Worm (Caenorhabditis elegans) whole organism, late embryonic: ENCODE measurements around the gene sec-23.

ENCODE experiments used
- C08G9.2 ChIP-seq: sonication (generic microtip); optimal IDR thresholded peaks from 2 replicates; lab custom pipeline; 2016; ENCODE audit warnings: mild to moderate bottlenecking, missing genetic modification characterization, moderate library complexity, missing compliant biosample characterization
- F13H6.1 ChIP-seq: sonication (generic microtip); optimal IDR thresholded peaks from 2 replicates; lab custom pipeline; 2016; ENCODE audit warnings: missing genetic modification characterization, missing compliant biosample characterization
- K02D7.2 ChIP-seq: sonication (generic microtip); optimal IDR thresholded peaks from 2 replicates; lab custom pipeline; 2017; ENCODE audit warnings: mild to moderate bottlenecking, missing genetic modification characterization, missing compliant biosample characterization
- K09A11.1 ChIP-seq: sonication (generic microtip); optimal IDR thresholded peaks from 2 replicates; lab custom pipeline; 2017; ENCODE audit warnings: antibody characterized with exemption, mild to moderate bottlenecking, missing genetic modification characterization, missing compliant biosample characterization; ENCODE audit not compliant: insufficient read depth
- T23F11.4 ChIP-seq: fragments of 200-800 bp; sonication (Bioruptor generic); optimal IDR thresholded peaks from 2 replicates; lab custom pipeline; 2018; ENCODE audit warnings: mild to moderate bottlenecking, missing genetic modification characterization, missing compliant biosample characterization
- ahr-1 ChIP-seq: sonication (generic microtip); optimal IDR thresholded peaks from 2 replicates; lab custom pipeline; 2016; ENCODE audit warnings: missing genetic modification characterization, missing compliant biosample characterization
- ama-1 ChIP-seq: fragments of 150-350 bp; optimal IDR thresholded peaks from 2 replicates; lab custom pipeline; 2014
- ceh-19 ChIP-seq: fragments of 200-800 bp; sonication (Bioruptor generic); optimal IDR thresholded peaks from 2 replicates; lab custom pipeline; 2018; ENCODE audit warnings: mild to moderate bottlenecking, missing genetic modification characterization, missing compliant biosample characterization
- ceh-2 ChIP-seq: sonication (generic microtip); optimal IDR thresholded peaks from 2 replicates; lab custom pipeline; 2016; ENCODE audit warnings: missing genotype, missing genetic modification characterization, missing compliant biosample characterization
- ceh-22 ChIP-seq: sonication (generic microtip); optimal IDR thresholded peaks from 2 replicates; lab custom pipeline; 2017; ENCODE audit warnings: missing biosample characterization, missing genetic modification characterization
- ceh-24 ChIP-seq: sonication (generic microtip); optimal IDR thresholded peaks from 2 replicates; lab custom pipeline; 2016; ENCODE audit warnings: mild to moderate bottlenecking, missing genetic modification characterization, missing compliant biosample characterization
- ceh-31 ChIP-seq: sonication (generic microtip); optimal IDR thresholded peaks from 2 replicates; lab custom pipeline; 2016; ENCODE audit warnings: missing genetic modification characterization, missing compliant biosample characterization
- ceh-9 ChIP-seq: sonication (generic microtip); optimal IDR thresholded peaks from 2 replicates; lab custom pipeline; 2016; ENCODE audit warnings: mild to moderate bottlenecking, missing genetic modification characterization, inconsistent platforms, missing compliant biosample characterization
- che-1 ChIP-seq: sonication (generic microtip); optimal IDR thresholded peaks from 2 replicates; lab custom pipeline; 2016; ENCODE audit warnings: mild to moderate bottlenecking, missing genetic modification characterization, missing compliant biosample characterization
- elt-2 ChIP-seq: sonication (generic microtip); optimal IDR thresholded peaks from 2 replicates; lab custom pipeline; 2016; ENCODE audit warnings: missing genetic modification reagents, missing genetic modification characterization, missing compliant biosample characterization
- ets-4 ChIP-seq: sonication (generic microtip); optimal IDR thresholded peaks from 2 replicates; lab custom pipeline; 2016; ENCODE audit warnings: missing genetic modification characterization, missing compliant biosample characterization
- eyg-1 ChIP-seq: sonication (generic microtip); optimal IDR thresholded peaks from 2 replicates; lab custom pipeline; 2016; ENCODE audit warnings: missing genotype, missing genetic modification characterization, missing compliant biosample characterization
- fkh-10 ChIP-seq: fragments of 150-350 bp; optimal IDR thresholded peaks from 2 replicates; lab custom pipeline; 2014; ENCODE audit warnings: missing biosample characterization, missing genetic modification reagents, missing genetic modification characterization
- hlh-13 ChIP-seq: fragments of 200-800 bp; sonication (Bioruptor generic); optimal IDR thresholded peaks from 2 replicates; lab custom pipeline; 2018; ENCODE audit warnings: mild to moderate bottlenecking, missing genetic modification characterization, missing compliant biosample characterization
- hlh-8 ChIP-seq: sonication (generic microtip); optimal IDR thresholded peaks from 2 replicates; lab custom pipeline; 2016; ENCODE audit warnings: missing genotype, missing genetic modification characterization, missing compliant biosample characterization
- lim-6 ChIP-seq: sonication (generic microtip); optimal IDR thresholded peaks from 2 replicates; lab custom pipeline; 2016; ENCODE audit warnings: missing genetic modification characterization, missing compliant biosample characterization
- nhr-11 ChIP-seq: fragments of 150-350 bp; optimal IDR thresholded peaks from 2 replicates; lab custom pipeline; 2014; ENCODE audit warnings: missing biosample characterization, missing genetic modification characterization
- npax-4 ChIP-seq: sonication (generic microtip); optimal IDR thresholded peaks from 2 replicates; lab custom pipeline; 2016; ENCODE audit warnings: missing genetic modification characterization, missing compliant biosample characterization
- odd-2 ChIP-seq: sonication (generic microtip); optimal IDR thresholded peaks from 2 replicates; lab custom pipeline; 2017; ENCODE audit warnings: antibody characterized with exemption, mild to moderate bottlenecking, missing genetic modification characterization, missing compliant biosample characterization
- pat-9 ChIP-seq: fragments of 200-800 bp; sonication (Bioruptor generic); optimal IDR thresholded peaks from 2 replicates; lab custom pipeline; 2018; ENCODE audit warnings: mild to moderate bottlenecking, missing genetic modification characterization, moderate library complexity, missing compliant biosample characterization
- pax-1 ChIP-seq: fragments of 150-350 bp; optimal IDR thresholded peaks from 2 replicates; lab custom pipeline; 2014; ENCODE audit warnings: missing biosample characterization, missing genetic modification characterization
- pha-2 ChIP-seq: sonication (generic microtip); optimal IDR thresholded peaks from 2 replicates; lab custom pipeline; 2017; ENCODE audit warnings: mild to moderate bottlenecking, missing genetic modification characterization, missing compliant biosample characterization
- pros-1 ChIP-seq: fragments of 150-350 bp; optimal IDR thresholded peaks from 2 replicates; lab custom pipeline; 2014; ENCODE audit warnings: missing biosample characterization, missing genetic modification reagents, missing genetic modification characterization
- sox-4 ChIP-seq: sonication (generic microtip); optimal IDR thresholded peaks from 2 replicates; lab custom pipeline; 2017; ENCODE audit warnings: mild to moderate bottlenecking, missing genetic modification characterization, inconsistent platforms, missing compliant biosample characterization
- tbx-2 ChIP-seq: sonication (generic microtip); optimal IDR thresholded peaks from 2 replicates; lab custom pipeline; 2016; ENCODE audit warnings: missing genetic modification characterization, missing compliant biosample characterization
- tbx-7 ChIP-seq: sonication (generic microtip); optimal IDR thresholded peaks from 2 replicates; lab custom pipeline; 2016; ENCODE audit warnings: missing genotype, missing genetic modification characterization, missing compliant biosample characterization
- ttx-3 ChIP-seq: sonication (generic microtip); optimal IDR thresholded peaks from 2 replicates; lab custom pipeline; 2016; ENCODE audit warnings: missing genetic modification reagents, missing genetic modification characterization, missing compliant biosample characterization
- unc-55 ChIP-seq: sonication (generic microtip); optimal IDR thresholded peaks from 2 replicates; lab custom pipeline; 2017; ENCODE audit warnings: missing biosample characterization, missing genetic modification reagents, missing genetic modification characterization
- zip-5 ChIP-seq: sonication (generic microtip); optimal IDR thresholded peaks from 2 replicates; lab custom pipeline; 2016; ENCODE audit warnings: missing genetic modification characterization, missing compliant biosample characterization

The sec-23 gene

ce11 chrV:20090698-20091313 is at the start of gene sec-23, which contains the start of gene dcs-1:
Gene sec-23, plus strand, starts transcription at chrV:20091263.
Gene dcs-1, minus strand, starts transcription at chrV:20090743.
- TF ChIP-seq pros-1 (no peak), lim-6 (tag; lab: Kevin White, UChicago) (no peak), tbx-2 (tag; lab: Kevin White, UChicago) (peak; percentile 46), tbx-7 (tag; lab: Kevin White, UChicago) (peak; percentile 46), C08G9.2 (peak; percentile 70), ets-4 (tag; lab: Kevin White, UChicago) (peak; percentile 59), zip-5 (tag; lab: Kevin White, UChicago) (peak; percentile 25), hlh-8 (tag; lab: Kevin White, UChicago) (peak; percentile 29), ceh-31 (tag; lab: Kevin White, UChicago) (peak; percentile 58), ceh-2 (tag; lab: Kevin White, UChicago) (peak; percentile 18)

ce11 chrV:20047310-20047709 is 43.8 kb upstream of the sec-23 start, which contains the start of gene spe-19:
Gene spe-19, minus strand, starts transcription at chrV:20047410.
- TF ChIP-seq ets-4 (tag; lab: Kevin White, UChicago) (no peak), lim-6 (tag; lab: Kevin White, UChicago) (no peak), tbx-2 (tag; lab: Kevin White, UChicago) (no peak), pat-9 (tag; lab: Kevin White, UChicago) (no peak), che-1 (tag; lab: Kevin White, UChicago) (no peak), ahr-1 (no peak), tbx-7 (tag; lab: Kevin White, UChicago) (no peak), F13H6.1 (tag; lab: Kevin White, UChicago) (no peak), elt-2 (tag; lab: Kevin White, UChicago) (no peak), npax-4 (no peak), ceh-24 (tag; lab: Kevin White, UChicago) (no peak), ttx-3 (tag; lab: Kevin White, UChicago) (no peak), pha-2 (tag; lab: Kevin White, UChicago) (no peak), nhr-11 (tag; lab: Kevin White, UChicago) (no peak), ceh-2 (tag; lab: Kevin White, UChicago) (no peak), ceh-19 (GFP tag; lab: Kevin White, UChicago) (no peak), unc-55 (no peak), T23F11.4 (GFP tag; lab: Kevin White, UChicago) (no peak), ama-1 (lab: Kevin White, UChicago) (no peak)
- TF ChIP-seq, all 69 proteins: peak for 0

DNA sequence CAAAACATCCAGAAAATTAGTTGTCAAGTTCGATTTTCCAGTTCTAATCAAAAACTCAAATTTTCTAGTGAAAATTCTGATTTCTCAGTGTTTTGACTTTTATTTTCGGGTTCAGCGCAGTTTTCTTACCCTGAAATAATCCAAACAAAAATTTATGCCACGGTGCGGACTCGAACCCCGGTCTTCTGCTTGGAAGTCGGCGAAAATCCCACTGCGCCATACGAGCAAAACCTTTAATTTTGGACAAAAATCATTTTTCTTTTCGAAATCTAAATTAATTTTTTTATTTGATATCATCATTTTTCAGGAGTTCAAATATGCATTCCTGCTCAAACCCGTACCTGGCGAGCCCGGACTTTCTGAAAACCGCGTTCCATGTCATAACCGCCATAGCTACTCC is 42.0 kb upstream of the sec-23 start, which contains the start of gene srh-233:
srh-233 (plus strand) TSS at position 301 of the 400 bp plus-strand sequence.
- TF ChIP-seq che-1 (tag; lab: Kevin White, UChicago) (no peak), hlh-13 (GFP tag; lab: Kevin White, UChicago) (no peak), sox-4 (tag; lab: Kevin White, UChicago) (no peak), F13H6.1 (tag; lab: Kevin White, UChicago) (no peak), fkh-10 (GFP tag; lab: Kevin White, UChicago) (no peak), ceh-22 (tag; lab: Kevin White, UChicago) (no peak), eyg-1 (tag; lab: Kevin White, UChicago) (no peak)

DNA sequence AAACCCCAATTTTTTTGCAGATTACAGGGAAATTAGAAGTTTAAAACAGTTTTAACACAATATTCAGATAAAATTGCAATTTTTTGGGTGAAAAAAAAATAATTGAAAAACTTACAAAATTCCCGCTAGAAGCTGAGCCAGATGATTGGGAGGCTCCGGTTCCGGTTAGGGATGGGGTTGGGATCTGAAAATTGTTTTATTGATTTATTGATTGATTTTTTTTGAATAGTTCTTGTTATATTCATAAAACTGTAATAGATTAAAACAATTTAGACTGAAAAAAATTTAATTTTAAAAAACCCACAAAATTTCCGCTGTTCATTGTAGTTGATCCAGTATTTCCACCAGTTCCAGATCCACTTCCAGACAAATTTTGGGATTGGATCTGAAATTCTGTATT is 31.7 kb upstream of the sec-23 start:
- TF ChIP-seq K09A11.1 (no peak), K02D7.2 (tag; lab: Kevin White, UChicago) (no peak), odd-2 (tag; lab: Kevin White, UChicago) (no peak), pax-1 (no peak), pros-1 (no peak), hlh-8 (tag; lab: Kevin White, UChicago) (no peak), ceh-9 (no peak), zip-5 (tag; lab: Kevin White, UChicago) (no peak)
